Worm (Caenorhabditis elegans) whole organism, early embryonic: ENCODE results near the gene F26F2.4.

Experiments used
- B0310.2 ChIP-seq: sonication (generic microtip); optimal IDR thresholded peaks from 2 replicates; lab custom pipeline; 2016; ENCODE audit warnings: mild to moderate bottlenecking, missing genetic modification characterization, missing compliant biosample characterization
- F13C5.2 ChIP-seq: sonication (generic microtip); optimal IDR thresholded peaks from 2 replicates; lab custom pipeline; 2017; ENCODE audit warnings: mild to moderate bottlenecking, missing genetic modification characterization, inconsistent platforms, missing compliant biosample characterization
- ama-1 ChIP-seq: fragments of 150-350 bp; optimal IDR thresholded peaks from 2 replicates; lab custom pipeline; 2014
- ets-7 ChIP-seq: sonication (generic microtip); optimal IDR thresholded peaks from 2 replicates; lab custom pipeline; 2016; ENCODE audit warnings: missing genotype, missing genetic modification characterization, missing compliant biosample characterization
- flt-1 ChIP-seq: fragments of 200-800 bp; sonication (Bioruptor generic); IDR thresholded peaks from 2 replicates; pipeline ENCODE4 v1.3.6; 2022; ENCODE audit warnings: missing genetic modification characterization, missing compliant biosample characterization
- sea-1 ChIP-seq: fragments of 200-800 bp; sonication (Bioruptor generic); conservative IDR thresholded peaks from 2 replicates; pipeline ENCODE4 v1.3.6; 2022; ENCODE audit warnings: missing genetic modification characterization, missing compliant biosample characterization
- tbx-11 ChIP-seq: fragments of 200-800 bp; sonication (Bioruptor generic); IDR thresholded peaks from 2 replicates; pipeline ENCODE4 v1.3.6; 2022; ENCODE audit warnings: missing genetic modification characterization, missing compliant biosample characterization
- tbx-37 ChIP-seq: fragments of 200-800 bp; sonication (Bioruptor generic); conservative IDR thresholded peaks from 2 replicates; pipeline ENCODE4 v1.3.6; 2022; ENCODE audit warnings: missing genetic modification reagents, missing genetic modification characterization, missing compliant biosample characterization
- tra-4 ChIP-seq: sonication (generic microtip); optimal IDR thresholded peaks from 2 replicates; lab custom pipeline; 2017; ENCODE audit warnings: missing genetic modification characterization, missing compliant biosample characterization

DNA sequence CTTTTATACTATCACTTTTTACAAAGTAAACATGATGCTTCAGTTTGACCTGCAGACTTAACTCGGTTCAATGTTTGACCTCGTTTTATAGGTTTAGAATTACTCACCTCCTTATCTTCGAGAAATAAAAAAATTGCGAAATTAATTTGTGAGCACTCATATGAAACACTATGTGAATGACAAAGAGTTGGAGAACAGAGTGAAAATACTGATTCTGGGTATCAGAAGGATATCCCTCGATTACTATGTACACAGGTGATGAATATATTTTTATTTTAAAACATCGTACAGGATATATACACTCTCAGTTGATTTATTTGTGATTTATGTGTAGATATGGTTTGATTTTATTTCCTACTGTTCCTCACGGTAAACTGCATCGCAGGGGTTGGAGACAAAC, 12.8 kb upstream of the F26F2.4 start, which contains the start of gene Y38H6C.23:
- TF ChIP-seq ama-1 (lab: Kevin White, UChicago) (no peak), B0310.2 (tag; lab: Kevin White, UChicago) (no peak), F13C5.2 (tag; lab: Kevin White, UChicago) (no peak), tbx-11 (GFP tag; lab: Robert Waterston, UW) (no peak), tra-4 (tag; lab: Kevin White, UChicago) (no peak), sea-1 (no peak), tbx-37 (GFP tag; lab: Robert Waterston, UW) (no peak), flt-1 (GFP tag; lab: Robert Waterston, UW) (no peak), ets-7 (tag; lab: Kevin White, UChicago) (no peak)
